Worm (Caenorhabditis elegans) whole organism, L1 larva: ENCODE results near the gene lgc-38.

Experiments
- Y116A8C.19 ChIP-seq: sonication (generic microtip); optimal IDR thresholded peaks from 2 replicates; lab custom pipeline; 2016; ENCODE audit warnings: missing compliant biosample characterization, missing genetic modification characterization, borderline replicate concordance
- aly-2 ChIP-seq: fragments of 150-350 bp; optimal IDR thresholded peaks from 2 replicates; lab custom pipeline; 2014; ENCODE audit warnings: missing biosample characterization, missing genetic modification characterization
- ama-1 ChIP-seq: fragments of 150-350 bp; optimal IDR thresholded peaks from 2 replicates; lab custom pipeline; 2014
- ceh-63 ChIP-seq: fragments of 200-800 bp; sonication (Bioruptor generic); optimal IDR thresholded peaks from 2 replicates; lab custom pipeline; 2018; ENCODE audit warnings: mild to moderate bottlenecking, missing genetic modification characterization, missing compliant biosample characterization
- ceh-88 ChIP-seq: fragments of 200-800 bp; sonication (Bioruptor generic); IDR thresholded peaks from 2 replicates; pipeline ENCODE4 v1.3.6; 2022; ENCODE audit warnings: missing genetic modification characterization, missing compliant biosample characterization
- ces-1 ChIP-seq: fragments of 150-350 bp; optimal IDR thresholded peaks from 2 replicates; lab custom pipeline; 2014; ENCODE audit warnings: missing biosample characterization, missing genetic modification reagents, missing genetic modification characterization
- dsc-1 ChIP-seq: sonication (generic microtip); optimal IDR thresholded peaks from 2 replicates; lab custom pipeline; 2016; ENCODE audit warnings: mild to moderate bottlenecking, missing genetic modification characterization, missing compliant biosample characterization
- efl-1 ChIP-seq, 4 experiments: fragments of 150-350 bp; optimal IDR thresholded peaks in 3 of 4; peaks in 1 of 4; 1 replicate in 1 of 4; 2 replicates in 3 of 4; lab custom pipeline; 2014; ENCODE audit warnings: missing biosample characterization in 2 of 4, missing genetic modification characterization in 2 of 4, missing genetic modification reagents in 2 of 4
- egl-27 ChIP-seq, 2 experiments: fragments of 150-350 bp in 1 of 2; sonication (generic microtip); optimal IDR thresholded peaks; 3 replicates each; lab custom pipeline; 2017 to 2018; ENCODE audit warnings: missing biosample characterization in 2 of 2, missing genetic modification characterization in 2 of 2, missing genetic modification reagents in 2 of 2
- elt-2 ChIP-seq: sonication (generic microtip); optimal IDR thresholded peaks from 2 replicates; lab custom pipeline; 2016; ENCODE audit warnings: missing genetic modification characterization, mild to moderate bottlenecking, inconsistent platforms, missing compliant biosample characterization, missing genetic modification reagents
- elt-3 ChIP-seq, 6 experiments: fragments of 150-350 bp in 1 of 6; sonication (generic microtip); optimal IDR thresholded peaks; 2 replicates each; lab custom pipeline; 2017 to 2018; ENCODE audit warnings: missing biosample characterization in 6 of 6, missing genetic modification characterization in 6 of 6, inconsistent platforms in 1 of 6
- ets-5 ChIP-seq: fragments of 200-800 bp; sonication (Bioruptor generic); IDR thresholded peaks from 2 replicates; pipeline ENCODE4 v1.3.6; 2022; ENCODE audit warnings: missing genetic modification characterization, missing compliant biosample characterization
- fkh-10 ChIP-seq: sonication (generic microtip); optimal IDR thresholded peaks from 2 replicates; lab custom pipeline; 2017; ENCODE audit warnings: missing biosample characterization, missing genetic modification reagents, missing genetic modification characterization
- hlh-17 ChIP-seq: fragments of 200-800 bp; sonication (Bioruptor generic); optimal IDR thresholded peaks from 2 replicates; lab custom pipeline; 2018; ENCODE audit warnings: missing genetic modification characterization, mild to moderate bottlenecking, missing compliant biosample characterization, moderate library complexity, borderline replicate concordance
- isw-1 ChIP-seq: fragments of 200-800 bp; sonication (Bioruptor generic); IDR thresholded peaks from 2 replicates; pipeline ENCODE4 v1.3.6; 2022; ENCODE audit warnings: missing genetic modification characterization, missing compliant biosample characterization
- jun-1 ChIP-seq: fragments of 150-350 bp; optimal IDR thresholded peaks from 2 replicates; lab custom pipeline; 2014; ENCODE audit warnings: missing biosample characterization, missing genetic modification reagents, missing genetic modification characterization
- lin-15B ChIP-seq: fragments of 150-350 bp; sonication (generic microtip); optimal IDR thresholded peaks from 3 replicates; lab custom pipeline; 2014; ENCODE audit warnings: missing biosample characterization, missing genetic modification characterization
- lin-39 ChIP-seq: fragments of 150-350 bp; optimal IDR thresholded peaks from 2 replicates; lab custom pipeline; 2014; ENCODE audit warnings: missing biosample characterization, missing genetic modification reagents, missing genetic modification characterization
- lir-3 ChIP-seq: sonication (generic microtip); optimal IDR thresholded peaks from 2 replicates; lab custom pipeline; 2016; ENCODE audit warnings: mild to moderate bottlenecking, missing genetic modification characterization, moderate library complexity, missing compliant biosample characterization; ENCODE audit not compliant: poor library complexity
- lsy-2 ChIP-seq, 2 experiments: fragments of 150-350 bp; optimal IDR thresholded peaks; 2 replicates each; lab custom pipeline; 2014; ENCODE audit warnings: missing biosample characterization in 2 of 2, missing genetic modification characterization in 2 of 2
- mdl-1 ChIP-seq, 2 experiments: fragments of 150-350 bp; optimal IDR thresholded peaks; 2 replicates each; lab custom pipeline; 2014 to 2017; ENCODE audit warnings: missing biosample characterization in 2 of 2, missing genetic modification characterization in 2 of 2, inconsistent platforms in 1 of 2
- mef-2 ChIP-seq: fragments of 150-350 bp; optimal IDR thresholded peaks from 2 replicates; lab custom pipeline; 2014; ENCODE audit warnings: missing biosample characterization, missing genetic modification characterization
- nhr-11 ChIP-seq: fragments of 150-350 bp; optimal IDR thresholded peaks from 2 replicates; lab custom pipeline; 2014; ENCODE audit warnings: missing biosample characterization, missing genetic modification characterization
- nhr-12 ChIP-seq: sonication (generic microtip); optimal IDR thresholded peaks from 2 replicates; lab custom pipeline; 2017; ENCODE audit warnings: missing biosample characterization, missing genetic modification characterization
- nhr-47 ChIP-seq: sonication (generic microtip); optimal IDR thresholded peaks from 2 replicates; lab custom pipeline; 2016; ENCODE audit warnings: mild to moderate bottlenecking, missing genetic modification characterization, moderate library complexity, missing compliant biosample characterization
- nhr-71 ChIP-seq: sonication (generic microtip); optimal IDR thresholded peaks from 2 replicates; lab custom pipeline; 2016; ENCODE audit warnings: mild to moderate bottlenecking, missing genetic modification characterization, moderate library complexity, missing compliant biosample characterization
- nhr-76 ChIP-seq: sonication (generic microtip); optimal IDR thresholded peaks from 2 replicates; lab custom pipeline; 2017; ENCODE audit warnings: missing biosample characterization, missing genetic modification characterization
- nhr-84 ChIP-seq: sonication (generic microtip); optimal IDR thresholded peaks from 2 replicates; lab custom pipeline; 2017; ENCODE audit warnings: missing biosample characterization, missing genetic modification characterization
- nhr-90 ChIP-seq: sonication (generic microtip); optimal IDR thresholded peaks from 2 replicates; lab custom pipeline; 2016; ENCODE audit warnings: mild to moderate bottlenecking, missing genetic modification characterization, missing compliant biosample characterization; ENCODE audit not compliant: poor library complexity
- pag-3 ChIP-seq: sonication (generic microtip); optimal IDR thresholded peaks from 2 replicates; lab custom pipeline; 2017; ENCODE audit warnings: missing genetic modification characterization, mild to moderate bottlenecking, missing compliant biosample characterization, antibody characterized with exemption, borderline replicate concordance; ENCODE audit not compliant: insufficient read depth
- pax-3 ChIP-seq: fragments of 200-800 bp; sonication (Bioruptor generic); optimal IDR thresholded peaks from 2 replicates; lab custom pipeline; 2018; ENCODE audit warnings: mild to moderate bottlenecking, missing genetic modification characterization, moderate library complexity, missing compliant biosample characterization
- rnt-1 ChIP-seq: sonication (generic microtip); optimal IDR thresholded peaks from 2 replicates; lab custom pipeline; 2016; ENCODE audit warnings: mild to moderate bottlenecking, missing genetic modification characterization, moderate library complexity, missing compliant biosample characterization
- sox-4 ChIP-seq: sonication (generic microtip); optimal IDR thresholded peaks from 2 replicates; lab custom pipeline; 2016; ENCODE audit warnings: missing genetic modification characterization, missing compliant biosample characterization
- sptf-1 ChIP-seq: fragments of 150-350 bp; optimal IDR thresholded peaks from 2 replicates; lab custom pipeline; 2014; ENCODE audit warnings: missing biosample characterization, missing genetic modification characterization
- sup-37 ChIP-seq: fragments of 200-800 bp; sonication (Bioruptor generic); optimal IDR thresholded peaks from 2 replicates; lab custom pipeline; 2018; ENCODE audit warnings: mild to moderate bottlenecking, missing genetic modification characterization, missing compliant biosample characterization
- swsn-7 ChIP-seq: sonication (generic microtip); optimal IDR thresholded peaks from 2 replicates; lab custom pipeline; 2016; ENCODE audit warnings: missing genetic modification characterization, missing compliant biosample characterization
- unc-130 ChIP-seq: fragments of 150-350 bp; optimal IDR thresholded peaks from 2 replicates; lab custom pipeline; 2017; ENCODE audit warnings: missing biosample characterization, missing genetic modification characterization, inconsistent platforms
- unc-86 ChIP-seq: sonication (generic microtip); optimal IDR thresholded peaks from 2 replicates; lab custom pipeline; 2016; ENCODE audit warnings: missing genetic modification characterization, missing compliant biosample characterization
- unc-98 ChIP-seq: fragments of 200-800 bp; sonication (Bioruptor generic); IDR thresholded peaks from 2 replicates; pipeline ENCODE4 v1.3.6; 2022; ENCODE audit warnings: missing genetic modification characterization, missing compliant biosample characterization
- zag-1 ChIP-seq: fragments of 150-350 bp; optimal IDR thresholded peaks from 2 replicates; lab custom pipeline; 2014; ENCODE audit warnings: missing biosample characterization, missing genetic modification characterization
- ztf-11 ChIP-seq, 2 experiments: sonication (generic microtip); optimal IDR thresholded peaks; 2 replicates each; lab custom pipeline; 2016 to 2017; ENCODE audit warnings: missing genetic modification characterization in 2 of 2, missing biosample characterization in 1 of 2, missing compliant biosample characterization in 1 of 2
- ztf-4 ChIP-seq: fragments of 150-350 bp; optimal IDR thresholded peaks from 2 replicates; lab custom pipeline; 2014; ENCODE audit warnings: missing biosample characterization, missing genetic modification characterization

The lgc-38 gene

ce11 chrIII:6969090-6969489 is 39.8 kb upstream of the lgc-38 start, which contains the start of gene F31E3.12:
F31E3.12 (plus strand) TSS chrIII:6969390.
- TF ChIP-seq mef-2 (tag; lab: Kevin White, UChicago) (no peak), sup-37 (GFP tag; lab: Kevin White, UChicago) (no peak), ceh-88 (GFP tag; lab: Robert Waterston, UW) (no peak), mdl-1 (tag; optimal IDR thresholded peaks at IDR 0.05; lab: Kevin White, UChicago) (no peak), ets-5 (no peak)

ce11 chrIII:6969781-6970342 is 39.1 kb upstream of the lgc-38 start:
- no peak for TF ChIP-seq nhr-11 (tag; lab: Kevin White, UChicago)
- no peak for TF ChIP-seq fkh-10 (GFP tag; lab: Kevin White, UChicago)
- peak in 1 of 2 experiments; percentile 53 for TF ChIP-seq lsy-2 (tag; optimal IDR thresholded peaks at IDR 0.05; lab: Kevin White, UChicago)
- peak; percentile 9 for TF ChIP-seq nhr-71 (tag; lab: Kevin White, UChicago)
- peak; percentile 19 for TF ChIP-seq nhr-90 (tag; lab: Kevin White, UChicago)
- no peak for TF ChIP-seq mef-2 (tag; lab: Kevin White, UChicago)
- TF ChIP-seq sox-4 = no peak
- TF ChIP-seq pag-3 (tag; lab: Kevin White, UChicago) = no peak
- TF ChIP-seq unc-86 (tag; lab: Kevin White, UChicago) = no peak
- TF ChIP-seq ama-1 (lab: Kevin White, UChicago) = peak; percentile 33
- no peak for TF ChIP-seq unc-130 (tag; lab: Kevin White, UChicago)
- TF ChIP-seq elt-3 (tag; optimal IDR thresholded peaks at IDR 0.05; lab: Kevin White, UChicago) = no peak
- peak; percentile 18 for TF ChIP-seq efl-1 (optimal IDR thresholded peaks at IDR 0.05; lab: Kevin White, UChicago)
- TF ChIP-seq efl-1 (GFP tag; optimal IDR thresholded peaks at IDR 0.05 in 1 of 2; lab: Kevin White, UChicago) = peak in 1 of 2 experiments; percentile 81
- TF ChIP-seq nhr-47 = peak; percentile 29
- TF ChIP-seq ces-1 (GFP tag; lab: Kevin White, UChicago) = no peak
- TF ChIP-seq rnt-1 (tag; lab: Kevin White, UChicago) = peak; percentile 2
- TF ChIP-seq aly-2 (tag; lab: Kevin White, UChicago) = peak; percentile 91

- TF ChIP-seq rnt-1 (tag; lab: Kevin White, UChicago) (peak; percentile 8), ceh-63 (GFP tag; lab: Kevin White, UChicago) (no peak)
These were observed 38.2 kb upstream of the lgc-38 start for ce11 chrIII:6970744-6971143.

DNA sequence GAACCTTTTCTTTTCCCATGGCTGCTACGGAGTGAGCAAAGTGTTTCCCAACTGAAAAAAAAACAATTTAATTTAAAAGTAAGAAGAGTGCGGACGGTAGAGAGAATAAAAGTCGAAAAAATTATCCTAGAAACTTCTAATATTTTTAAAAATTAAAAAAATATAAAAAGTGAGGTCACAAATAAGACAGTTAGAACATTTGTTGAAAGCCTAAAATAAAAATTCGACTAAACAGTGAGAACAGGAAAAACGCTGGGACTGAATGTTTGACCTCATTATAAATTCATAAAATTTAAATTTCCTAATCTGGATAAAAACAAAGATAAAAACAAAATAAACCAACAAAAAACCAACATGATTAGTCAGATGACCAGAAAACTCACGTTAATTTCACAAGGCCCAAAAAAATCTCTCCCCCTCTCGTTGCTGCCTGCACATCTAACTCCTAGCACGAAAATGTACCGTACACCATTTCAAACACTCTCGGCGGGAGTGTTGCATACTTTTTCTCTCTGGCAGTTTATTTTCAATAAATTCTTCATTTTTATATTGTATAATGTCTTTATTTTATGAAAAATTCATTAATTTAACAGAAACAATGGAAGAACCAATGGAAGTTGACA is 37.2 kb upstream of the lgc-38 start, which contains the start of the genes eef-1A.1 and rfc-4:
Gene eef-1A.1 (minus strand): TSS at position 51 of the 623 bp plus-strand sequence.
Gene rfc-4 (plus strand): TSS at position 592 of the 623 bp plus-strand sequence.
- TF ChIP-seq ama-1 (lab: Kevin White, UChicago) (peak; percentile 82), sptf-1 (no peak), nhr-76 (tag; lab: Kevin White, UChicago) (no peak), mef-2 (tag; lab: Kevin White, UChicago) (peak; percentile 64), sox-4 (peak; percentile 75), isw-1 (GFP tag; lab: Robert Waterston, UW) (peak; percentile 98), aly-2 (tag; lab: Kevin White, UChicago) (peak; percentile 93), ztf-11 (tag; optimal IDR thresholded peaks at IDR 0.05; lab: Kevin White, UChicago) (peak in 1 of 2 experiments; percentile 85), Y116A8C.19 (tag; lab: Kevin White, UChicago) (no peak), jun-1 (tag; lab: Kevin White, UChicago) (peak; percentile 95), zag-1 (tag; lab: Kevin White, UChicago) (peak; percentile 81), swsn-7 (tag; lab: Kevin White, UChicago) (peak; percentile 97), lir-3 (tag; lab: Kevin White, UChicago) (peak; percentile 91), efl-1 (optimal IDR thresholded peaks at IDR 0.05; lab: Kevin White, UChicago) (peak; percentile 98), efl-1 (GFP tag; optimal IDR thresholded peaks at IDR 0.05 in 1 of 2; lab: Kevin White, UChicago) (peak; percentile 94 to 99), nhr-11 (tag; lab: Kevin White, UChicago) (peak; percentile 90), lin-15B (tag; lab: Kevin White, UChicago) (peak; percentile 96), nhr-12 (tag; lab: Kevin White, UChicago) (no peak), ztf-4 (tag; lab: Kevin White, UChicago) (peak; percentile 93), pax-3 (tag; lab: Kevin White, UChicago) (peak; percentile 94), egl-27 (tag; optimal IDR thresholded peaks at IDR 0.05; lab: Kevin White, UChicago) (peak in 1 of 2 experiments; percentile 5), unc-98 (peak; percentile 51; the same call in 1 of the 2 replicates), lin-39 (tag; lab: Kevin White, UChicago) (peak; percentile 91), dsc-1 (peak; percentile 98), hlh-17 (no peak), mdl-1 (tag; optimal IDR thresholded peaks at IDR 0.05; lab: Kevin White, UChicago) (peak in 1 of 2 experiments; percentile 97), elt-2 (peak; percentile 59), nhr-84 (tag; lab: Kevin White, UChicago) (peak; percentile 57)
